Worm (Caenorhabditis elegans): Measurements from ENCODE around the gene T28A11.2.

- no peak for TF ChIP-seq snpc-4 (tag; optimal IDR thresholded peaks at IDR 0.05)
- TF ChIP-seq hlh-30 (tag; optimal IDR thresholded peaks at IDR 0.05; ENCODE audit: insufficient read depth): no peak
- no peak for TF ChIP-seq ZK337.2 (GFP tag; IDR thresholded peaks at IDR 0.05)
- no peak for TF ChIP-seq duxl-1 (tag; optimal IDR thresholded peaks at IDR 0.05; ENCODE audit: poor library complexity)
- TF ChIP-seq skn-1 (tag; optimal IDR thresholded peaks at IDR 0.05): no peak
- TF ChIP-seq aly-2 (tag; optimal IDR thresholded peaks at IDR 0.05): no peak
- TF ChIP-seq nhr-76 (tag; optimal IDR thresholded peaks at IDR 0.05): no peak
- no peak for TF ChIP-seq F26F4.8 (GFP tag; conservative IDR thresholded peaks at IDR 0.05)
- TF ChIP-seq rbr-2 (tag; optimal IDR thresholded peaks at IDR 0.05): no peak
- TF ChIP-seq lin-29 (GFP tag; IDR thresholded peaks at IDR 0.05): no peak
These were observed 1.3 kb downstream of the T28A11.2 start, which contains the start of gene T28A11.25 for ce11 chrV:3281523-3281922.

Data from whole organism, L4 larva.